Fruit fly (Drosophila melanogaster): ENCODE data around the gene Orct.

DNA sequence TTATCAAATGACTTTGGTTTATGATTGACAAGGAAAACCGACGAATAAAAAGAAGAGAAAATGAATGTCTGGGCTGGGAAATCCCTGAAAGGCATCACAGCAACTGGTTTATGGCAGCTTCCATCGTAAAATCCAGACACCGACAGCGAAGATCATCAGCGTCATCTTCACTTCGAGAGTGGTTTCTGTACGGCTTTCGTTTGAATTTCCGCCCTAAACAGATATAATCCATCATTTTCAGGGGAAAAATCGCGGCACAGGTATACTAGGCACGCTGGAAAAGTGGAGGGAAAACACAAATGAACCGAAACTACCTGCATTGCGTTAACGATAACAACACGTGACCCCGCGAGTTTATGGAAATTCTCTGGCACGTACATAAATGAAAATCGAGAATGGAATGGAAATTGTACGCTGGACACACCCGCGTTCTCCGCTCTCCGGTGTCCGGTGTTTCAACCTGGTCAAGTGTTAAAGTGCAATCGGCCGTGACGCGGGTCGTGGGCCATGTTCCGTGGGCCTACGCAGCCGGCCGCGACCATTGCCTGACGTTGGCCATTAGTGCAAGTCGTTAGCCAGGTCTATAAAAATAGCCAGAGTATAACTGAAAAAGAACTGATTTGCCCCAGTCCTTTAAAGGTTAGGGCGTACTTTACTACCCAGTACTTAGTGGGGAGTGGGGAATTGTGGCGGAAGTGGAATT lies 21.5 kb downstream of the Orct start:
- TF ChIP-seq shn (GFP tag; optimal IDR thresholded peaks at IDR 0.05) (no peak), CG6791 (GFP tag; IDR thresholded peaks at IDR 0.05; ENCODE audit: partially characterized antibody) (no peak), nau (GFP tag; optimal IDR thresholded peaks at IDR 0.05) (no peak), nerfin-1 (tag; optimal IDR thresholded peaks at IDR 0.05) (no peak)
